Fruit fly (Drosophila melanogaster) whole organism, prepupa: ENCODE results near the gene sro.

ENCODE experiments used
- CG10631 ChIP-seq: fragments of 200-800 bp; sonication (Bioruptor generic); optimal IDR thresholded peaks from 2 replicates; lab custom pipeline; 2016; ENCODE audit warnings: missing biosample characterization, missing genetic modification characterization
- CG10669 ChIP-seq: fragments of 200-800 bp; sonication (Bioruptor generic); optimal IDR thresholded peaks from 3 replicates; lab custom pipeline; 2018; ENCODE audit warnings: missing biosample characterization, mild to moderate bottlenecking, missing genetic modification characterization, moderate library complexity
- CG11762 ChIP-seq: fragments of 200-800 bp; sonication (Bioruptor generic); optimal IDR thresholded peaks from 3 replicates; lab custom pipeline; 2016; ENCODE audit warnings: missing biosample characterization, missing genetic modification characterization; ENCODE audit not compliant: insufficient read depth
- CG11902 ChIP-seq: fragments of 200-800 bp; sonication (Bioruptor generic); optimal IDR thresholded peaks from 3 replicates; lab custom pipeline; 2016; ENCODE audit warnings: missing biosample characterization, missing genetic modification characterization
- CG15336 ChIP-seq: fragments of 200-800 bp; sonication (Bioruptor generic); IDR thresholded peaks from 2 replicates; pipeline ENCODE4 v1.3.6; 2022; ENCODE audit warnings: missing biosample characterization, missing genetic modification characterization
- CG1621 ChIP-seq: fragments of 200-800 bp; sonication (Bioruptor generic); optimal IDR thresholded peaks from 3 replicates; lab custom pipeline; 2018; ENCODE audit warnings: missing biosample characterization, mild to moderate bottlenecking, missing genetic modification characterization
- CG3032 ChIP-seq: fragments of 200-800 bp; optimal IDR thresholded peaks from 2 replicates; lab custom pipeline; 2019; ENCODE audit warnings: missing biosample characterization, mild to moderate bottlenecking, missing genetic modification characterization, moderate library complexity
- CG31627 ChIP-seq: fragments of 200-800 bp; sonication (Bioruptor generic); optimal IDR thresholded peaks from 3 replicates; lab custom pipeline; 2016; ENCODE audit warnings: missing biosample characterization, missing genetic modification characterization
- CG34406 ChIP-seq: fragments of 200-800 bp; sonication (Bioruptor generic); optimal IDR thresholded peaks from 3 replicates; lab custom pipeline; 2016; ENCODE audit warnings: missing biosample characterization, missing genetic modification characterization
- CG3919 ChIP-seq: fragments of 200-800 bp; sonication (Bioruptor generic); optimal IDR thresholded peaks from 3 replicates; lab custom pipeline; 2016; ENCODE audit warnings: missing biosample characterization, missing genetic modification characterization
- CG4318 ChIP-seq: fragments of 200-800 bp; sonication (Bioruptor generic); optimal IDR thresholded peaks from 3 replicates; lab custom pipeline; 2017; ENCODE audit warnings: missing biosample characterization, mild to moderate bottlenecking, missing genetic modification characterization
- CG6276 ChIP-seq: fragments of 200-800 bp; sonication (Bioruptor generic); optimal IDR thresholded peaks from 2 replicates; lab custom pipeline; 2017; ENCODE audit warnings: missing biosample characterization, mild to moderate bottlenecking, missing genetic modification characterization
- CG6792 ChIP-seq: fragments of 200-800 bp; sonication (Bioruptor generic); optimal IDR thresholded peaks from 3 replicates; lab custom pipeline; 2016; ENCODE audit warnings: missing biosample characterization, missing genetic modification characterization
- CG6808 ChIP-seq: fragments of 200-800 bp; sonication (Bioruptor generic); optimal IDR thresholded peaks from 3 replicates; lab custom pipeline; 2017; ENCODE audit warnings: missing biosample characterization, missing genetic modification characterization, mild to moderate bottlenecking, moderate library complexity, missing genetic modification reagents
- CG6854 ChIP-seq: fragments of 200-800 bp; sonication (Bioruptor generic); optimal IDR thresholded peaks from 2 replicates; lab custom pipeline; 2017; ENCODE audit warnings: missing biosample characterization, mild to moderate bottlenecking, missing genetic modification characterization
- CG8119 ChIP-seq: fragments of 200-800 bp; sonication (Bioruptor generic); IDR thresholded peaks from 3 replicates; pipeline ENCODE4 v1.3.6; 2022; ENCODE audit warnings: missing biosample characterization, missing genetic modification characterization
- CG8319 ChIP-seq: fragments of 200-800 bp; sonication (Bioruptor generic); optimal IDR thresholded peaks from 3 replicates; lab custom pipeline; 2016; ENCODE audit warnings: missing biosample characterization, missing genetic modification characterization
- Eip75B ChIP-seq: fragments of 200-800 bp; sonication (Bioruptor generic); optimal IDR thresholded peaks from 3 replicates; lab custom pipeline; 2016; ENCODE audit warnings: missing biosample characterization, missing genetic modification characterization
- Eip93F ChIP-seq: fragments of 200-800 bp; sonication (Bioruptor generic); optimal IDR thresholded peaks from 2 replicates; lab custom pipeline; 2016; ENCODE audit warnings: missing biosample characterization, mild to moderate bottlenecking, missing genetic modification characterization
- Ets21C ChIP-seq: fragments of 200-800 bp; sonication (Bioruptor generic); optimal IDR thresholded peaks from 3 replicates; lab custom pipeline; 2016; ENCODE audit warnings: missing biosample characterization, missing genetic modification characterization
- Ets96B ChIP-seq: fragments of 200-800 bp; optimal IDR thresholded peaks from 2 replicates; lab custom pipeline; 2019; ENCODE audit warnings: missing biosample characterization, mild to moderate bottlenecking, missing genetic modification characterization, moderate library complexity
- Gug ChIP-seq: fragments of 200-800 bp; sonication (Bioruptor generic); IDR thresholded peaks from 2 replicates; pipeline ENCODE4 v1.3.6; 2022; ENCODE audit warnings: missing biosample characterization, missing genetic modification characterization
- Hr38 ChIP-seq: sonication (Bioruptor generic); optimal IDR thresholded peaks from 2 replicates; lab custom pipeline; 2016; ENCODE audit warnings: missing biosample characterization, missing genetic modification characterization
- Hr39 ChIP-seq: fragments of 200-800 bp; sonication (Bioruptor generic); optimal IDR thresholded peaks from 2 replicates; lab custom pipeline; 2016; ENCODE audit warnings: missing biosample characterization, missing genetic modification characterization
- Hr4 ChIP-seq: fragments of 200-800 bp; sonication (Bioruptor generic); optimal IDR thresholded peaks from 3 replicates; lab custom pipeline; 2016; ENCODE audit warnings: missing biosample characterization, missing genetic modification characterization
- Lpt ChIP-seq: fragments of 200-800 bp; sonication (Bioruptor generic); optimal IDR thresholded peaks from 3 replicates; lab custom pipeline; 2016; ENCODE audit warnings: missing biosample characterization, missing genetic modification characterization
- Met ChIP-seq: fragments of 200-800 bp; sonication (Bioruptor generic); optimal IDR thresholded peaks from 3 replicates; lab custom pipeline; 2016; ENCODE audit warnings: missing biosample characterization, missing genetic modification characterization
- OdsH ChIP-seq: fragments of 200-800 bp; sonication (Bioruptor generic); optimal IDR thresholded peaks from 3 replicates; lab custom pipeline; 2016; ENCODE audit warnings: missing biosample characterization, missing genetic modification characterization
- Smox ChIP-seq: fragments of 200-800 bp; sonication (Bioruptor generic); optimal IDR thresholded peaks from 3 replicates; lab custom pipeline; 2016; ENCODE audit warnings: missing biosample characterization, missing genetic modification characterization
- Sox102F ChIP-seq: fragments of 200-800 bp; sonication (Bioruptor generic); optimal IDR thresholded peaks from 2 replicates; lab custom pipeline; 2016; ENCODE audit warnings: missing biosample characterization, mild to moderate bottlenecking, missing genetic modification characterization
- Sox14 ChIP-seq: fragments of 200-800 bp; sonication (Bioruptor generic); optimal IDR thresholded peaks from 3 replicates; lab custom pipeline; 2016; ENCODE audit warnings: missing biosample characterization, missing genetic modification characterization
- Sox15 ChIP-seq: fragments of 200-800 bp; sonication (Bioruptor generic); optimal IDR thresholded peaks from 3 replicates; lab custom pipeline; 2016; ENCODE audit warnings: missing biosample characterization, missing genetic modification characterization
- achi ChIP-seq: fragments of 200-800 bp; sonication (Bioruptor generic); optimal IDR thresholded peaks from 3 replicates; lab custom pipeline; 2016; ENCODE audit warnings: missing biosample characterization, missing genetic modification characterization
- acj6 ChIP-seq: fragments of 200-800 bp; sonication (Bioruptor generic); optimal IDR thresholded peaks from 3 replicates; lab custom pipeline; 2016; ENCODE audit warnings: missing biosample characterization, missing genetic modification characterization
- dac ChIP-seq: fragments of 200-800 bp; sonication (Bioruptor generic); optimal IDR thresholded peaks from 2 replicates; lab custom pipeline; 2017; ENCODE audit warnings: missing biosample characterization, mild to moderate bottlenecking, missing genetic modification characterization
- eg ChIP-seq: fragments of 200-800 bp; sonication (Bioruptor generic); IDR thresholded peaks from 3 replicates; pipeline ENCODE4 v1.3.6; 2022; ENCODE audit warnings: missing biosample characterization, missing genetic modification characterization
- esn ChIP-seq: fragments of 200-800 bp; sonication (Bioruptor generic); optimal IDR thresholded peaks from 2 replicates; lab custom pipeline; 2016; ENCODE audit warnings: missing biosample characterization, mild to moderate bottlenecking, missing genetic modification characterization, moderate library complexity
- fd59A ChIP-seq: fragments of 200-800 bp; sonication (Bioruptor generic); optimal IDR thresholded peaks from 2 replicates; lab custom pipeline; 2017; ENCODE audit warnings: missing biosample characterization, mild to moderate bottlenecking, missing genetic modification characterization, missing genetic modification reagents
- fd85E ChIP-seq: fragments of 200-800 bp; sonication (Bioruptor generic); optimal IDR thresholded peaks from 3 replicates; lab custom pipeline; 2016; ENCODE audit warnings: missing biosample characterization, missing genetic modification characterization
- fkh ChIP-seq: fragments of 200-800 bp; sonication (Bioruptor generic); optimal IDR thresholded peaks from 3 replicates; lab custom pipeline; 2017; ENCODE audit warnings: missing biosample characterization, mild to moderate bottlenecking, missing genetic modification characterization, moderate library complexity
- lz ChIP-seq: fragments of 200-800 bp; sonication (Bioruptor generic); optimal IDR thresholded peaks from 3 replicates; lab custom pipeline; 2016; ENCODE audit warnings: missing biosample characterization, missing genetic modification characterization
- pdm3 ChIP-seq: fragments of 200-800 bp; sonication (Bioruptor generic); optimal IDR thresholded peaks from 3 replicates; lab custom pipeline; 2016; ENCODE audit warnings: missing biosample characterization, missing genetic modification characterization
- salr ChIP-seq, 2 experiments: fragments of 200-800 bp; sonication (Bioruptor generic); optimal IDR thresholded peaks; 3 replicates each; lab custom pipeline; 2016 to 2018; ENCODE audit warnings: missing biosample characterization in 2 of 2, missing genetic modification characterization in 2 of 2, mild to moderate bottlenecking in 1 of 2
- spab ChIP-seq: fragments of 200-800 bp; sonication (Bioruptor generic); optimal IDR thresholded peaks from 2 replicates; lab custom pipeline; 2017; ENCODE audit warnings: missing biosample characterization, mild to moderate bottlenecking, missing genetic modification characterization, missing genetic modification reagents
- ss ChIP-seq, 2 experiments: fragments of 200-800 bp; sonication (Bioruptor generic); optimal IDR thresholded peaks; 2 replicates in 1 of 2; 3 replicates in 1 of 2; lab custom pipeline; 2017 to 2018; ENCODE audit warnings: mild to moderate bottlenecking in 2 of 2, missing biosample characterization in 2 of 2, missing genetic modification characterization in 2 of 2, moderate library complexity in 1 of 2
- topi ChIP-seq: fragments of 200-800 bp; sonication (Bioruptor generic); optimal IDR thresholded peaks from 3 replicates; lab custom pipeline; 2016; ENCODE audit warnings: missing biosample characterization, missing genetic modification characterization
- vri ChIP-seq: fragments of 200-800 bp; sonication (Bioruptor generic); optimal IDR thresholded peaks from 3 replicates; lab custom pipeline; 2016; ENCODE audit warnings: missing biosample characterization, mild to moderate bottlenecking, missing genetic modification characterization

The sro gene

dm6 chr3R:29757681-29758080 is 36.7 kb upstream of the sro start (continued):
- TF ChIP-seq CG3919 (GFP tag; lab: Kevin White, UChicago), result peak; percentile 48
- peak; percentile 59 for TF ChIP-seq pdm3
- peak; percentile 42 for TF ChIP-seq Hr39 (GFP tag; lab: Kevin White, UChicago)
- no peak for TF ChIP-seq CG1621 (tag; lab: Kevin White, UChicago)
- TF ChIP-seq Eip75B, result peak; percentile 48
- TF ChIP-seq Sox102F (GFP tag; lab: Kevin White, UChicago), result peak; percentile 57
- no peak for TF ChIP-seq fkh (GFP tag; lab: Kevin White, UChicago)
- no peak for TF ChIP-seq Eip93F
- peak; percentile 47 for TF ChIP-seq lz
- TF ChIP-seq Gug (GFP tag; lab: Robert Waterston, UW), result 0 out of 2 replicates have a peak, but pooled peaks have one; percentile 14
- TF ChIP-seq CG15336 (GFP tag; lab: Robert Waterston, UW), result peak; percentile 74
- peak; percentile 61 for TF ChIP-seq Met (GFP tag; lab: Kevin White, UChicago)
- TF ChIP-seq esn (GFP tag; lab: Kevin White, UChicago), result peak; percentile 59
- peak; percentile 26 for TF ChIP-seq CG10669 (GFP tag; lab: Kevin White, UChicago)
- peak; percentile 30 for TF ChIP-seq Lpt (GFP tag; lab: Kevin White, UChicago)
- no peak for TF ChIP-seq CG11762 (GFP tag; lab: Kevin White, UChicago)
- TF ChIP-seq acj6 (GFP tag; lab: Kevin White, UChicago), result peak; percentile 55

- TF ChIP-seq lz (peak; percentile 39), CG8119 (peak; percentile 83), achi (GFP tag; lab: Kevin White, UChicago) (peak; percentile 63), ss (GFP tag; optimal IDR thresholded peaks at IDR 0.05; lab: Kevin White, UChicago) (no peak), CG11762 (GFP tag; lab: Kevin White, UChicago) (peak; percentile 35), topi (GFP tag; lab: Kevin White, UChicago) (peak; percentile 44), Eip75B (peak; percentile 50), Sox14 (GFP tag; lab: Kevin White, UChicago) (peak; percentile 27), Sox15 (GFP tag; lab: Kevin White, UChicago) (no peak), CG31627 (peak; percentile 43), CG3032 (tag; lab: Kevin White, UChicago) (peak; percentile 26), eg (GFP tag; lab: Robert Waterston, UW) (peak; percentile 84), CG10631 (peak; percentile 40), Smox (GFP tag; lab: Kevin White, UChicago) (peak; percentile 33), fkh (GFP tag; lab: Kevin White, UChicago) (no peak), CG34406 (GFP tag; lab: Kevin White, UChicago) (peak; percentile 62), Ets21C (GFP tag; lab: Kevin White, UChicago) (no peak), salr (GFP tag; optimal IDR thresholded peaks at IDR 0.05; lab: Kevin White, UChicago) (peak in 1 of 2 experiments; percentile 11), esn (GFP tag; lab: Kevin White, UChicago) (peak; percentile 57), CG10669 (GFP tag; lab: Kevin White, UChicago) (peak; percentile 41), acj6 (GFP tag; lab: Kevin White, UChicago) (peak; percentile 59), dac (peak; percentile 36), vri (GFP tag; lab: Kevin White, UChicago) (no peak), Hr38 (no peak), spab (peak; percentile 23), CG6808 (GFP tag; lab: Kevin White, UChicago) (peak; percentile 16), Gug (GFP tag; lab: Robert Waterston, UW) (peak; percentile 68), CG6792 (peak; percentile 53), OdsH (GFP tag; lab: Kevin White, UChicago) (peak; percentile 67), Met (GFP tag; lab: Kevin White, UChicago) (peak; percentile 59), fd59A (GFP tag; lab: Kevin White, UChicago) (no peak), CG11902 (peak; percentile 34), Ets96B (tag; lab: Kevin White, UChicago) (peak; percentile 46), CG8319 (GFP tag; lab: Kevin White, UChicago) (peak; percentile 45), CG4318 (GFP tag; lab: Kevin White, UChicago) (peak; percentile 57), fd85E (peak; percentile 13), CG6276 (GFP tag; lab: Kevin White, UChicago) (peak; percentile 71), CG3919 (GFP tag; lab: Kevin White, UChicago) (peak; percentile 68), Hr4 (peak; percentile 79), CG15336 (GFP tag; lab: Robert Waterston, UW) (peak; percentile 88), CG6854 (no peak)
Measured at dm6 chr3R:29758129-29758733, 36.2 kb upstream of the sro start.
